Worm (Caenorhabditis elegans) whole organism, L2 larva: ENCODE measurements around the gene pxn-2.

ENCODE experiments used
- F13H6.1 ChIP-seq: sonication (generic microtip); optimal IDR thresholded peaks from 2 replicates; lab custom pipeline; 2016; ENCODE audit warnings: missing genetic modification characterization, missing compliant biosample characterization
- aly-2 ChIP-seq: fragments of 150-350 bp; optimal IDR thresholded peaks from 2 replicates; lab custom pipeline; 2014; ENCODE audit warnings: missing biosample characterization, missing genetic modification characterization
- elt-1 ChIP-seq: fragments of 150-350 bp; optimal IDR thresholded peaks from 2 replicates; lab custom pipeline; 2014; ENCODE audit warnings: missing biosample characterization, missing genetic modification characterization
- lin-11 ChIP-seq: fragments of 150-350 bp; sonication (generic microtip); optimal IDR thresholded peaks from 2 replicates; lab custom pipeline; 2014; ENCODE audit warnings: missing biosample characterization, missing genetic modification characterization, inconsistent platforms, mixed read lengths
- lsy-2 ChIP-seq, 2 experiments: fragments of 150-350 bp in 1 of 2; sonication (generic microtip) in 1 of 2; optimal IDR thresholded peaks; 2 replicates each; lab custom pipeline; 2014 to 2017; ENCODE audit warnings: missing biosample characterization in 2 of 2, missing genetic modification characterization in 2 of 2
- nhr-11 ChIP-seq: fragments of 150-350 bp; optimal IDR thresholded peaks from 2 replicates; lab custom pipeline; 2014; ENCODE audit warnings: missing biosample characterization, missing genetic modification characterization
- nhr-12 ChIP-seq: fragments of 150-350 bp; optimal IDR thresholded peaks from 2 replicates; lab custom pipeline; 2014; ENCODE audit warnings: missing biosample characterization, missing genetic modification characterization
- nhr-23 ChIP-seq: fragments of 150-350 bp; optimal IDR thresholded peaks from 2 replicates; lab custom pipeline; 2014; ENCODE audit warnings: missing biosample characterization, missing genetic modification reagents, missing genetic modification characterization
- nhr-77 ChIP-seq: fragments of 150-350 bp; optimal IDR thresholded peaks from 2 replicates; lab custom pipeline; 2014; ENCODE audit warnings: missing biosample characterization, missing genetic modification characterization
- peb-1 ChIP-seq: fragments of 150-350 bp; optimal IDR thresholded peaks from 2 replicates; lab custom pipeline; 2014; ENCODE audit warnings: missing biosample characterization, missing genetic modification characterization
- snpc-4 ChIP-seq: fragments of 150-350 bp; optimal IDR thresholded peaks from 2 replicates; lab custom pipeline; 2014; ENCODE audit warnings: missing biosample characterization, missing genetic modification characterization
- unc-39 ChIP-seq: fragments of 150-350 bp; optimal IDR thresholded peaks from 2 replicates; lab custom pipeline; 2014; ENCODE audit warnings: missing biosample characterization, missing genetic modification characterization
- unc-62 ChIP-seq: fragments of 150-350 bp; optimal IDR thresholded peaks from 2 replicates; lab custom pipeline; 2014; ENCODE audit warnings: missing biosample characterization, missing genetic modification reagents, missing genetic modification characterization

ce11 chrX:10924031-10924430, 55.1 kb downstream of the pxn-2 start:
- no peak for TF ChIP-seq nhr-11 (tag; lab: Kevin White, UChicago)
- TF ChIP-seq peb-1 (tag; lab: Kevin White, UChicago) = no peak
- TF ChIP-seq nhr-12 = no peak
- TF ChIP-seq nhr-23 (tag; lab: Kevin White, UChicago) = no peak
- no peak for TF ChIP-seq F13H6.1 (tag; lab: Kevin White, UChicago)
- no peak for TF ChIP-seq aly-2
- no peak for TF ChIP-seq snpc-4 (tag; lab: Kevin White, UChicago)
- no peak for TF ChIP-seq unc-62 (GFP tag; lab: Kevin White, UChicago)
- TF ChIP-seq unc-39 = no peak
- no peak for TF ChIP-seq elt-1 (tag; lab: Kevin White, UChicago)
- TF ChIP-seq nhr-77 (tag; lab: Kevin White, UChicago) = no peak
- TF ChIP-seq lsy-2 (tag; optimal IDR thresholded peaks at IDR 0.05; lab: Kevin White, UChicago) = no peak
- no peak for TF ChIP-seq lin-11 (tag; lab: Kevin White, UChicago)
